Fruit fly (Drosophila melanogaster): ENCODE results near the gene Past1.

The Past1 gene

dm6 chr3R:12674041-12674623 is 23.0 kb upstream of the Past1 start, which contains the start of gene Gnmt (continued):
- TF ChIP-seq zfh2 (GFP tag; optimal IDR thresholded peaks at IDR 0.05) (no peak), bsh (GFP tag; optimal IDR thresholded peaks at IDR 0.05) (peak in 1 of 2 experiments; percentile 10), Sox100B (GFP tag; optimal IDR thresholded peaks at IDR 0.05) (no peak), CG3726 (GFP tag; IDR thresholded peaks at IDR 0.05) (no peak), Vsx1 (GFP tag; optimal IDR thresholded peaks at IDR 0.05) (no peak), zen2 (GFP tag; IDR thresholded peaks at IDR 0.05; ENCODE audit: partially characterized antibody) (no peak), Hey (tag; optimal IDR thresholded peaks at IDR 0.05) (no peak), psq (GFP tag; optimal IDR thresholded peaks at IDR 0.05) (no peak), her (GFP tag; optimal IDR thresholded peaks at IDR 0.05) (no peak), CG2129 (GFP tag; IDR thresholded peaks at IDR 0.05; ENCODE audit: partially characterized antibody) (no peak), maf-S (GFP tag; optimal IDR thresholded peaks at IDR 0.05) (no peak), Med (GFP tag) (peak; percentile 47), Dad (GFP tag; optimal IDR thresholded peaks at IDR 0.05) (no peak), Fer1 (GFP tag; optimal IDR thresholded peaks at IDR 0.05) (no peak), Stat92E (GFP tag; optimal IDR thresholded peaks at IDR 0.05) (no peak), Optix (GFP tag; IDR thresholded peaks at IDR 0.05) (no peak), CG31441 (GFP tag; IDR thresholded peaks at IDR 0.05) (no peak), Elba2 (GFP tag; optimal IDR thresholded peaks at IDR 0.05) (no peak), CG11247 (GFP tag; IDR thresholded peaks at IDR 0.05) (no peak), Rfx (GFP tag; IDR thresholded peaks at IDR 0.05) (peak; percentile 56), CG14965 (GFP tag; optimal IDR thresholded peaks at IDR 0.05; ENCODE audit: borderline replicate concordance) (no peak), CG31388 (GFP tag; optimal IDR thresholded peaks at IDR 0.05) (no peak), CG5953 (GFP tag; IDR thresholded peaks at IDR 0.05) (no peak), Max (GFP tag; optimal IDR thresholded peaks at IDR 0.05) (no peak), pzg (GFP tag; optimal IDR thresholded peaks at IDR 0.05) (no peak), CG10462 (GFP tag; optimal IDR thresholded peaks at IDR 0.05) (no peak), CHES-1-like (GFP tag; optimal IDR thresholded peaks at IDR 0.05) (no peak), tgo (GFP tag; IDR thresholded peaks at IDR 0.05) (no peak), lab (GFP tag; optimal IDR thresholded peaks at IDR 0.05) (peak; percentile 22), dpn (GFP tag; optimal IDR thresholded peaks at IDR 0.05) (no peak), al (GFP tag; IDR thresholded peaks at IDR 0.05) (no peak), Blimp-1 (GFP tag; optimal IDR thresholded peaks at IDR 0.05) (peak; percentile 5), Mes4 (GFP tag; optimal IDR thresholded peaks at IDR 0.05) (no peak), CG6254 (GFP tag; optimal IDR thresholded peaks at IDR 0.05) (no peak), CG7357 (GFP tag; IDR thresholded peaks at IDR 0.05) (no peak), lilli (GFP tag; optimal IDR thresholded peaks at IDR 0.05) (no peak), CG12299 (tag; optimal IDR thresholded peaks at IDR 0.05) (no peak), CG6689 (GFP tag; IDR thresholded peaks at IDR 0.05) (0 out of 2 replicates have a peak, but pooled peaks have one; percentile 14), CG12104 (GFP tag; optimal IDR thresholded peaks at IDR 0.05) (no peak), CG17328 (GFP tag; IDR thresholded peaks at IDR 0.05) (no peak), Trl (optimal IDR thresholded peaks at IDR 0.05) (no peak), Trl (GFP tag; optimal IDR thresholded peaks at IDR 0.05) (no peak), cwo (GFP tag; optimal IDR thresholded peaks at IDR 0.05) (peak; percentile 86), CG4282 (GFP tag; optimal IDR thresholded peaks at IDR 0.05) (no peak), ftz-f1 (GFP tag; optimal IDR thresholded peaks at IDR 0.05) (peak; percentile 26), CG12659 (GFP tag; optimal IDR thresholded peaks at IDR 0.05) (no peak), zen (tag; optimal IDR thresholded peaks at IDR 0.05) (no peak), prd (optimal IDR thresholded peaks at IDR 0.05) (no peak), prd (GFP tag; IDR thresholded peaks at IDR 0.05) (0 out of 3 replicates have a peak, but pooled peaks have one; percentile 12), CG13894 (tag; optimal IDR thresholded peaks at IDR 0.05) (no peak), CG3995 (GFP tag; optimal IDR thresholded peaks at IDR 0.05) (no peak)

All from whole organism, embryonic.